Worm (Caenorhabditis elegans) whole organism, late embryonic: Measurements from ENCODE around the gene igeg-1.
A peak's percentile ranks its signal among the peaks of the same experiment; 100 is the strongest.

ENCODE experiments used
- T23F11.4 ChIP-seq: fragments of 200-800 bp; sonication (Bioruptor generic); optimal IDR thresholded peaks from 2 replicates; lab custom pipeline; 2018; ENCODE audit warnings: mild to moderate bottlenecking, missing genetic modification characterization, missing compliant biosample characterization
- ceh-14 ChIP-seq: sonication (generic microtip); optimal IDR thresholded peaks from 2 replicates; lab custom pipeline; 2016; ENCODE audit warnings: missing genotype, missing genetic modification characterization, missing compliant biosample characterization
- hlh-13 ChIP-seq: fragments of 200-800 bp; sonication (Bioruptor generic); optimal IDR thresholded peaks from 2 replicates; lab custom pipeline; 2018; ENCODE audit warnings: mild to moderate bottlenecking, missing genetic modification characterization, missing compliant biosample characterization
- hlh-15 ChIP-seq: sonication (generic microtip); optimal IDR thresholded peaks from 2 replicates; lab custom pipeline; 2016; ENCODE audit warnings: missing genetic modification characterization, missing compliant biosample characterization
- madf-2 ChIP-seq: sonication (generic microtip); optimal IDR thresholded peaks from 2 replicates; lab custom pipeline; 2017; ENCODE audit warnings: missing genetic modification characterization, missing compliant biosample characterization
- nhr-11 ChIP-seq: fragments of 150-350 bp; optimal IDR thresholded peaks from 2 replicates; lab custom pipeline; 2014; ENCODE audit warnings: missing biosample characterization, missing genetic modification characterization
- odd-2 ChIP-seq: sonication (generic microtip); optimal IDR thresholded peaks from 2 replicates; lab custom pipeline; 2017; ENCODE audit warnings: antibody characterized with exemption, mild to moderate bottlenecking, missing genetic modification characterization, missing compliant biosample characterization
- pros-1 ChIP-seq: fragments of 150-350 bp; optimal IDR thresholded peaks from 2 replicates; lab custom pipeline; 2014; ENCODE audit warnings: missing biosample characterization, missing genetic modification reagents, missing genetic modification characterization
- tbx-2 ChIP-seq: sonication (generic microtip); optimal IDR thresholded peaks from 2 replicates; lab custom pipeline; 2016; ENCODE audit warnings: missing genetic modification characterization, missing compliant biosample characterization
- unc-3 ChIP-seq, 2 experiments: fragments of 200-800 bp in 1 of 2; sonication (Bioruptor generic) in 1 of 2; sonication (generic microtip) in 1 of 2; conservative IDR thresholded peaks in 1 of 2; optimal IDR thresholded peaks in 1 of 2; 2 replicates each; pipeline versions ENCODE4 v1.3.6 to Lab custom; 2016 to 2022; ENCODE audit warnings: missing compliant biosample characterization in 2 of 2, missing genetic modification characterization in 2 of 2, missing genetic modification reagents in 1 of 2
- unc-55 ChIP-seq: sonication (generic microtip); optimal IDR thresholded peaks from 2 replicates; lab custom pipeline; 2017; ENCODE audit warnings: missing biosample characterization, missing genetic modification reagents, missing genetic modification characterization

igeg-1 gene

DNA sequence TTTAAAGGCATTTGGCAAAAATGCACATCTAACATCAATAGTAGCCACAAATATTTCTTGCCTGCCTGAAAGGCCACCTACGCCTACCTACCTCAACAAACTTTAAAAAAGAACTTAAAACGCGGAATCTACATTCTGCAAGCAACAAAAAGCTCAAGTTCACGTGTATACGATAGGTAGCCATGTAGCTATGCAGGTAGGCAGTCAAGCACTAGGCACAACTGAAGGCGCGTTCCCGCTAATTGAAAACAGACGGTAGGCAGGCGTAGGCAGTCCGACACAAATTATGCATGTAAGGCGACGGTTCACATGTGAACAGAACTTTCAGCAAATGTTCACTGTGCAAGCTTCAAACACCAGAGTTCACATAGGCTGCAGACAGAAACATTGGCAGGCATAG, 50.1 kb downstream of the igeg-1 start:
- TF ChIP-seq hlh-13 (GFP tag; lab: Kevin White, UChicago), result no peak
- no peak for TF ChIP-seq T23F11.4 (GFP tag; lab: Kevin White, UChicago)
- no peak for TF ChIP-seq unc-3 (GFP tag; conservative IDR thresholded peaks at IDR 0.05; lab: Robert Waterston, UW)
- TF ChIP-seq unc-3 (tag; optimal IDR thresholded peaks at IDR 0.05; lab: Kevin White, UChicago), result no peak
- no peak for TF ChIP-seq tbx-2 (tag; lab: Kevin White, UChicago)
- no peak for TF ChIP-seq madf-2 (tag; lab: Kevin White, UChicago)
- no peak for TF ChIP-seq unc-55

DNA sequence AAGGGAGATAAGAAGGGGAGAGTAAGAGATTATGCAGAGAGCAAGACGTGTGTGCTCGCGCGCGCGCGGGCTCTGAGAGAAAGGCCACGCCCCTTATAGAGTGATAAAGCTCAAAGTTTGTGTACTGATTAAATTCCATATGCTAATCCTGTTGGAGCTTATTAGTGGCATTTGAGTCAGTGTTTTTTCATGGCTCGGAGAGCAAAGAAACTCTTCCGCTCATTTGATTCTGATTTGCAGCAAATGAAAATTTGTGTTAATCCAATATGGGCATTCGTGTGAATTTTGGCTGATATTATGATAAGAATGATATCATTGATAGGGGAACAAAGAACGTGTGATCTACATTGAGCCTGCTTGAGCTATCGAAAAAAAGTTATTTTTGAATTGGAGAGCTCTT, 51.1 kb downstream of the igeg-1 start:
- TF ChIP-seq nhr-11 (tag; lab: Kevin White, UChicago) (no peak), ceh-14 (peak; percentile 3), hlh-15 (tag; lab: Kevin White, UChicago) (no peak), odd-2 (tag; lab: Kevin White, UChicago) (no peak), pros-1 (tag; lab: Kevin White, UChicago) (no peak)
